Fruit fly (Drosophila melanogaster) whole organism: ENCODE data around the gene RanGAP.

Experiments
- CG8478 ChIP-seq: fragments of >200 bp; optimal IDR thresholded peaks from 2 replicates; lab custom pipeline; 2018; ENCODE audit warnings: inconsistent platforms
- Dll ChIP-seq: fragments of >200 bp; optimal IDR thresholded peaks from 2 replicates; lab custom pipeline; 2017
- EcR ChIP-seq, 2 experiments: fragments of >200 bp; optimal IDR thresholded peaks; 2 replicates each; lab custom pipeline; 2017; ENCODE audit warnings: missing biosample characterization in 2 of 2, missing genetic modification characterization in 2 of 2, missing genetic modification reagents in 2 of 2
- pan ChIP-seq: fragments of >200 bp; optimal IDR thresholded peaks from 2 replicates; lab custom pipeline; 2017
- psq ChIP-seq: fragments of >200 bp; optimal IDR thresholded peaks from 2 replicates; lab custom pipeline; 2017
- usp ChIP-seq: fragments of >200 bp; optimal IDR thresholded peaks from 2 replicates; lab custom pipeline; 2017; ENCODE audit warnings: missing biosample characterization, missing genetic modification characterization, mixed read lengths

DNA sequence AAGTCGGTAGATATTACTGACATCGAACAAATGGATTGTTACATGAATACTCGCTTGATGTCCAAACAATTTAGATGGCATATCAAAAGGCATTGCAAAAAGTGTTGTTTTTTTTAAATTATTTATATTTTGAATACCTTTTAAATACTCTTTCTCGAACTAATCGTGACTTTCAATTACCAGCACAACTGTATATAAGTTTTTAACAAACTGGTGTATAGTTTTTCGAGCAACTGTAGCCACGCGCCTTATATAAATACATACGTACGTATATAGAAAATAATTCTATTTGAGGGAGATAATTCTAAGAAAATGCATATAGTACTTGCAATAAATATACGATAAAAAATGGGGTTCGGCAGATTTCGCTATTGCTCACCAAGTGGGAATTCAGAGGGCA lies 1.5 kb upstream of the RanGAP start:
- TF ChIP-seq Dll (lab: Kevin White, UChicago) (no peak), usp (no peak), pan (no peak), psq (no peak), CG8478 (no peak), EcR (GFP tag; optimal IDR thresholded peaks at IDR 0.05; lab: Kevin White, UChicago) (no peak)
